Worm (Caenorhabditis elegans) whole organism, L4/young adult: ENCODE data around the gene T07E3.3.

Experiments used
- W03F9.2 ChIP-seq: fragments of 150-350 bp; optimal IDR thresholded peaks from 2 replicates; lab custom pipeline; 2014; ENCODE audit warnings: missing biosample characterization, missing genetic modification characterization
- dao-5 ChIP-seq: sonication (generic microtip); optimal IDR thresholded peaks from 2 replicates; lab custom pipeline; 2016; ENCODE audit warnings: missing genotype, missing genetic modification characterization, moderate library complexity, missing compliant biosample characterization
- him-1 ChIP-seq: sonication (generic microtip); optimal IDR thresholded peaks from 2 replicates; lab custom pipeline; 2016; ENCODE audit warnings: missing genotype, missing genetic modification reagents, missing genetic modification characterization, missing compliant biosample characterization

DNA sequence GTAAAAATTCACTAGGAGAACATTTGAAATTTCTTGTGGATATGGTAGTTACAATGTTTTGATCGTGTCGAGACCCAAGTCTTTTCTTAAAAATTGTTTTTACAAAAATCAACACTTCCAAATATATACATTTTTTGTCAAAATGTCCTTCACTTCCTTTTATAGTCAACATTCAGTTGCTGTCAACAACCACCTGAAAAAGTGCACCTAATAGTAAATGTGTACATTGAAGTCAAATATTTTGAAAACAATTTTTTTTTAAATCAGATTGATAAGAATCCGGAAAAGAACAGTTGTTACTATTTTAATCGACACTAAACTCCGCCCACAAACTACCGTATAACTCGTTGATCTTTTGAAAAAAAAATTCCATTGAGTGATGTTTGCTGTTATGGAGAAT is 8.0 kb upstream of the T07E3.3 start:
- no peak for TF ChIP-seq him-1 (tag; lab: Kevin White, UChicago)
- TF ChIP-seq dao-5 (tag; lab: Kevin White, UChicago), result no peak
- TF ChIP-seq W03F9.2 (tag; lab: Kevin White, UChicago), result no peak
